Fruit fly (Drosophila melanogaster): ENCODE measurements around the gene Jhbp15.

Jhbp15 gene

dm6 chr3R:21097631-21098117 is 46.9 kb upstream of the Jhbp15 start, which contains the start of gene RhoGAP93B (continued):
- TF ChIP-seq CG2116 (GFP tag; optimal IDR thresholded peaks at IDR 0.05), result peak; percentile 90
- peak; percentile 22 for TF ChIP-seq fd64A (GFP tag; optimal IDR thresholded peaks at IDR 0.05)
- no peak for TF ChIP-seq pan (optimal IDR thresholded peaks at IDR 0.05)
- peak in 1 of 2 experiments; percentile 82 for TF ChIP-seq pan (GFP tag; optimal IDR thresholded peaks at IDR 0.05 in 1 of 2, IDR thresholded peaks at IDR 0.05 in 1 of 2)
- peak; percentile 80 for TF ChIP-seq gem (tag; optimal IDR thresholded peaks at IDR 0.05)
- TF ChIP-seq CG7987 (GFP tag; optimal IDR thresholded peaks at IDR 0.05), result peak; percentile 68
- TF ChIP-seq MBD-R2 (GFP tag; IDR thresholded peaks at IDR 0.05), result peak; percentile 96
- peak; percentile 100 for TF ChIP-seq hbn (GFP tag; IDR thresholded peaks at IDR 0.05; ENCODE audit: partially characterized antibody)
- TF ChIP-seq Oaz (GFP tag; IDR thresholded peaks at IDR 0.05), result peak; percentile 87
- TF ChIP-seq CG4404 (GFP tag; IDR thresholded peaks at IDR 0.05), result peak; percentile 94
- TF ChIP-seq tap (tag; optimal IDR thresholded peaks at IDR 0.05), result no peak
- TF ChIP-seq CG10462 (GFP tag; optimal IDR thresholded peaks at IDR 0.05), result peak; percentile 26
- no peak for TF ChIP-seq Lpt (GFP tag; optimal IDR thresholded peaks at IDR 0.05)
- TF ChIP-seq CG34224 (GFP tag; IDR thresholded peaks at IDR 0.05; ENCODE audit: partially characterized antibody), result peak; percentile 100
- TF ChIP-seq otp (GFP tag; IDR thresholded peaks at IDR 0.05), result peak; percentile 90
- peak; percentile 81 for TF ChIP-seq Antp (GFP tag; optimal IDR thresholded peaks at IDR 0.05)
- TF ChIP-seq MTF-1 (GFP tag; optimal IDR thresholded peaks at IDR 0.05; ENCODE audit: borderline replicate concordance), result peak; percentile 64
- no peak for TF ChIP-seq sd (tag; optimal IDR thresholded peaks at IDR 0.05)
- TF ChIP-seq slbo (GFP tag; IDR thresholded peaks at IDR 0.05), result peak; percentile 93
- TF ChIP-seq ash1 (GFP tag; optimal IDR thresholded peaks at IDR 0.05), result no peak
- TF ChIP-seq Med (GFP tag), result peak; percentile 99
- TF ChIP-seq D19A (tag; optimal IDR thresholded peaks at IDR 0.05), result peak; percentile 70
- peak; percentile 93 for TF ChIP-seq CG7372 (GFP tag; IDR thresholded peaks at IDR 0.05)
- TF ChIP-seq Dref (GFP tag; IDR thresholded peaks at IDR 0.05), result peak; percentile 88
- peak; percentile 82 for TF ChIP-seq Fer3 (tag; optimal IDR thresholded peaks at IDR 0.05)
- TF ChIP-seq crc (GFP tag; optimal IDR thresholded peaks at IDR 0.05), result peak; percentile 74
- peak; percentile 92 for TF ChIP-seq sens-2 (GFP tag; IDR thresholded peaks at IDR 0.05)
- TF ChIP-seq unc-4 (GFP tag; IDR thresholded peaks at IDR 0.05; ENCODE audit: partially characterized antibody), result peak; percentile 99
- peak; percentile 76 for TF ChIP-seq Ssrp (tag; optimal IDR thresholded peaks at IDR 0.05)
- peak; percentile 87 for TF ChIP-seq ara (GFP tag; IDR thresholded peaks at IDR 0.05)
- peak; percentile 82 for TF ChIP-seq Drgx (GFP tag; IDR thresholded peaks at IDR 0.05)
- TF ChIP-seq shn (GFP tag; optimal IDR thresholded peaks at IDR 0.05), result peak; percentile 93
- peak; percentile 78 for TF ChIP-seq tin (GFP tag; optimal IDR thresholded peaks at IDR 0.05)
- TF ChIP-seq CG31388 (GFP tag; optimal IDR thresholded peaks at IDR 0.05), result no peak
- TF ChIP-seq CG6813 (GFP tag; optimal IDR thresholded peaks at IDR 0.05), result peak; percentile 14
- peak; percentile 83 for TF ChIP-seq CG11695 (GFP tag; IDR thresholded peaks at IDR 0.05)
- peak; percentile 91 for TF ChIP-seq al (GFP tag; IDR thresholded peaks at IDR 0.05)
- no peak for TF ChIP-seq CG7745 (tag; optimal IDR thresholded peaks at IDR 0.05)
- TF ChIP-seq wdn (GFP tag; IDR thresholded peaks at IDR 0.05), result peak; percentile 61
- peak; percentile 93 for TF ChIP-seq HLH3B (GFP tag; IDR thresholded peaks at IDR 0.05)
- TF ChIP-seq CG15696 (tag; optimal IDR thresholded peaks at IDR 0.05), result peak; percentile 90
- TF ChIP-seq pros (GFP tag; optimal IDR thresholded peaks at IDR 0.05), result no peak
- TF ChIP-seq hth (optimal IDR thresholded peaks at IDR 0.05), result no peak
- TF ChIP-seq seq (GFP tag; IDR thresholded peaks at IDR 0.05), result peak; percentile 79
- peak; percentile 93 for TF ChIP-seq CG7786 (GFP tag; optimal IDR thresholded peaks at IDR 0.05)
- TF ChIP-seq Trl (optimal IDR thresholded peaks at IDR 0.05), result no peak
- TF ChIP-seq Trl (GFP tag; optimal IDR thresholded peaks at IDR 0.05), result peak; percentile 86
- peak; percentile 74 for TF ChIP-seq lbe (GFP tag; optimal IDR thresholded peaks at IDR 0.05)
- TF ChIP-seq psq (GFP tag; optimal IDR thresholded peaks at IDR 0.05), result peak; percentile 77
- peak; percentile 53 for TF ChIP-seq luna (GFP tag; optimal IDR thresholded peaks at IDR 0.05)

Measured in whole organism, embryonic.